Worm (Caenorhabditis elegans) whole organism, L2 larva: Measurements from ENCODE around the gene nmr-2.
A peak's percentile ranks its signal among the peaks of the same experiment; 100 is the strongest.

Source experiments
- C34F6.9 ChIP-seq: fragments of 150-350 bp; optimal IDR thresholded peaks from 2 replicates; lab custom pipeline; 2014; ENCODE audit warnings: missing biosample characterization, missing genetic modification characterization
- F13H6.1 ChIP-seq: sonication (generic microtip); optimal IDR thresholded peaks from 2 replicates; lab custom pipeline; 2016; ENCODE audit warnings: missing genetic modification characterization, missing compliant biosample characterization
- R02D3.7 ChIP-seq: fragments of 150-350 bp; optimal IDR thresholded peaks from 2 replicates; lab custom pipeline; 2014; ENCODE audit warnings: missing biosample characterization, missing genetic modification characterization
- Y55F3AM.14 ChIP-seq: fragments of 200-800 bp; sonication (Bioruptor generic); optimal IDR thresholded peaks from 2 replicates; lab custom pipeline; 2018; ENCODE audit warnings: mild to moderate bottlenecking, missing genetic modification characterization, missing compliant biosample characterization
- alr-1 ChIP-seq: fragments of 150-350 bp; optimal IDR thresholded peaks from 2 replicates; lab custom pipeline; 2014; ENCODE audit warnings: missing biosample characterization, missing genetic modification characterization
- ceh-82 ChIP-seq: fragments of 150-350 bp; optimal IDR thresholded peaks from 2 replicates; lab custom pipeline; 2014; ENCODE audit warnings: missing biosample characterization, missing genetic modification characterization
- crh-2 ChIP-seq: sonication (generic microtip); optimal IDR thresholded peaks from 2 replicates; lab custom pipeline; 2017; ENCODE audit warnings: missing biosample characterization, missing genetic modification characterization
- dmd-4 ChIP-seq: sonication (generic microtip); optimal IDR thresholded peaks from 2 replicates; lab custom pipeline; 2017; ENCODE audit warnings: missing biosample characterization, missing genetic modification characterization
- egl-27 ChIP-seq: sonication (generic microtip); optimal IDR thresholded peaks from 3 replicates; lab custom pipeline; 2017; ENCODE audit warnings: missing biosample characterization, missing genetic modification reagents, missing genetic modification characterization
- elt-1 ChIP-seq: fragments of 150-350 bp; optimal IDR thresholded peaks from 2 replicates; lab custom pipeline; 2014; ENCODE audit warnings: missing biosample characterization, missing genetic modification characterization
- elt-3 ChIP-seq: sonication (generic microtip); optimal IDR thresholded peaks from 2 replicates; lab custom pipeline; 2017; ENCODE audit warnings: missing biosample characterization, missing genetic modification characterization
- fos-1 ChIP-seq: fragments of 150-350 bp; optimal IDR thresholded peaks from 2 replicates; lab custom pipeline; 2014; ENCODE audit warnings: missing biosample characterization, missing genetic modification characterization
- gmeb-1 ChIP-seq: fragments of 150-350 bp; optimal IDR thresholded peaks from 2 replicates; lab custom pipeline; 2014; ENCODE audit warnings: missing biosample characterization, missing genetic modification characterization
- lin-11 ChIP-seq: fragments of 150-350 bp; sonication (generic microtip); optimal IDR thresholded peaks from 2 replicates; lab custom pipeline; 2014; ENCODE audit warnings: missing biosample characterization, missing genetic modification characterization, inconsistent platforms, mixed read lengths
- lin-13 ChIP-seq: fragments of 150-350 bp; optimal IDR thresholded peaks from 2 replicates; lab custom pipeline; 2014; ENCODE audit warnings: missing biosample characterization, missing genetic modification reagents, missing genetic modification characterization
- lin-39 ChIP-seq: fragments of 150-350 bp; optimal IDR thresholded peaks from 2 replicates; lab custom pipeline; 2014; ENCODE audit warnings: missing biosample characterization, missing genetic modification reagents, missing genetic modification characterization
- lsy-2 ChIP-seq, 2 experiments: fragments of 150-350 bp in 1 of 2; sonication (generic microtip) in 1 of 2; optimal IDR thresholded peaks; 2 replicates each; lab custom pipeline; 2014 to 2017; ENCODE audit warnings: missing biosample characterization in 2 of 2, missing genetic modification characterization in 2 of 2
- mab-5 ChIP-seq: fragments of 150-350 bp; optimal IDR thresholded peaks from 2 replicates; lab custom pipeline; 2014; ENCODE audit warnings: missing biosample characterization, missing genetic modification characterization
- mbf-1 ChIP-seq: sonication (generic microtip); optimal IDR thresholded peaks from 2 replicates; lab custom pipeline; 2017; ENCODE audit warnings: missing biosample characterization, missing genetic modification characterization
- mdl-1 ChIP-seq, 2 experiments: fragments of 150-350 bp in 1 of 2; sonication (generic microtip) in 1 of 2; optimal IDR thresholded peaks; 2 replicates each; lab custom pipeline; 2017; ENCODE audit warnings: missing biosample characterization in 2 of 2, missing genetic modification characterization in 2 of 2
- nhr-10 ChIP-seq: sonication (generic microtip); optimal IDR thresholded peaks from 2 replicates; lab custom pipeline; 2017; ENCODE audit warnings: missing biosample characterization, missing genetic modification characterization
- nhr-11 ChIP-seq: fragments of 150-350 bp; optimal IDR thresholded peaks from 2 replicates; lab custom pipeline; 2014; ENCODE audit warnings: missing biosample characterization, missing genetic modification characterization
- nhr-129 ChIP-seq: fragments of 150-350 bp; optimal IDR thresholded peaks from 2 replicates; lab custom pipeline; 2014; ENCODE audit warnings: missing biosample characterization, missing genetic modification characterization
- nhr-21 ChIP-seq: fragments of 150-350 bp; optimal IDR thresholded peaks from 2 replicates; lab custom pipeline; 2014; ENCODE audit warnings: missing biosample characterization, missing genetic modification characterization
- nhr-237 ChIP-seq: fragments of 150-350 bp; optimal IDR thresholded peaks from 2 replicates; lab custom pipeline; 2014; ENCODE audit warnings: missing biosample characterization, missing genetic modification characterization
- nhr-25 ChIP-seq: fragments of 150-350 bp; sonication (generic microtip); optimal IDR thresholded peaks from 3 replicates; lab custom pipeline; 2014; ENCODE audit warnings: missing biosample characterization, missing genetic modification characterization
- nhr-6 ChIP-seq: fragments of 150-350 bp; optimal IDR thresholded peaks from 2 replicates; lab custom pipeline; 2014; ENCODE audit warnings: missing biosample characterization, missing genetic modification characterization
- nhr-77 ChIP-seq: fragments of 150-350 bp; optimal IDR thresholded peaks from 2 replicates; lab custom pipeline; 2014; ENCODE audit warnings: missing biosample characterization, missing genetic modification characterization
- peb-1 ChIP-seq: fragments of 150-350 bp; optimal IDR thresholded peaks from 2 replicates; lab custom pipeline; 2014; ENCODE audit warnings: missing biosample characterization, missing genetic modification characterization
- sem-4 ChIP-seq: fragments of 150-350 bp; optimal IDR thresholded peaks from 2 replicates; lab custom pipeline; 2014; ENCODE audit warnings: missing biosample characterization, missing genetic modification reagents, missing genetic modification characterization
- skn-1 ChIP-seq: sonication (generic microtip); optimal IDR thresholded peaks from 2 replicates; lab custom pipeline; 2017; ENCODE audit warnings: missing biosample characterization, missing genetic modification characterization
- sma-3 ChIP-seq: sonication (generic microtip); optimal IDR thresholded peaks from 2 replicates; lab custom pipeline; 2016; ENCODE audit warnings: missing genetic modification reagents, missing genetic modification characterization, missing compliant biosample characterization
- unc-55 ChIP-seq: fragments of 150-350 bp; sonication (generic microtip); optimal IDR thresholded peaks from 3 replicates; lab custom pipeline; 2014; ENCODE audit warnings: missing biosample characterization, missing genetic modification reagents, missing genetic modification characterization
- unc-62 ChIP-seq: fragments of 150-350 bp; optimal IDR thresholded peaks from 2 replicates; lab custom pipeline; 2014; ENCODE audit warnings: missing biosample characterization, missing genetic modification reagents, missing genetic modification characterization
- ztf-1 ChIP-seq: fragments of 200-800 bp; sonication (Bioruptor generic); conservative IDR thresholded peaks from 2 replicates; pipeline ENCODE4 v1.3.6; 2022; ENCODE audit warnings: missing genetic modification characterization, missing compliant biosample characterization
- ztf-11 ChIP-seq: sonication (generic microtip); optimal IDR thresholded peaks from 2 replicates; lab custom pipeline; 2017; ENCODE audit warnings: missing biosample characterization, missing genetic modification characterization
- ztf-4 ChIP-seq: fragments of 150-350 bp; optimal IDR thresholded peaks from 2 replicates; lab custom pipeline; 2014; ENCODE audit warnings: missing biosample characterization, missing genetic modification characterization

The nmr-2 gene

DNA sequence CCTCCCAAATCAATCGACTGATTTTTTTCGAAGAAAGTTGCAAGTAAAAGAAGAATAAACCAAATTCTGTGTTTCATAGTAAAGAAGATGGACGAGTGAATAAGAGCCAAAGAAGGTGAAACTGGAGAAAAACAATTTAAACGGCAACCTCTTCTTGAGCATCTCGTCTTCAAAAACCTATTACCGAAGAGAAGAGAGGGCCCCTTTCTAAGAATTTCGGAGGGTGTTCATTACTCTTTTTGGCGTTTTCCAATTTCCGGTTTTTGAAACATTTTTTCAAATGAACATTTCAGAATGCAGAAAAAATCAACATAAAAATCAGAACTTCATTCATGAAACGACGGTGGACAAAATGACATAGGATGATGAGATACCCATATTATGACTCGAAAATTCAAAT lies at the start of gene nmr-2:
nmr-2 (minus strand) TSS at position 101 of the 400 bp plus-strand sequence.
- TF ChIP-seq lin-11 (tag; lab: Kevin White, UChicago) (no peak), nhr-10 (tag; lab: Kevin White, UChicago) (no peak), mbf-1 (tag; lab: Kevin White, UChicago) (no peak), nhr-6 (tag; lab: Kevin White, UChicago) (no peak), Y55F3AM.14 (GFP tag; lab: Kevin White, UChicago) (no peak), ceh-82 (tag; lab: Kevin White, UChicago) (no peak)
- TF ChIP-seq, all 48 proteins: peak for 0

DNA sequence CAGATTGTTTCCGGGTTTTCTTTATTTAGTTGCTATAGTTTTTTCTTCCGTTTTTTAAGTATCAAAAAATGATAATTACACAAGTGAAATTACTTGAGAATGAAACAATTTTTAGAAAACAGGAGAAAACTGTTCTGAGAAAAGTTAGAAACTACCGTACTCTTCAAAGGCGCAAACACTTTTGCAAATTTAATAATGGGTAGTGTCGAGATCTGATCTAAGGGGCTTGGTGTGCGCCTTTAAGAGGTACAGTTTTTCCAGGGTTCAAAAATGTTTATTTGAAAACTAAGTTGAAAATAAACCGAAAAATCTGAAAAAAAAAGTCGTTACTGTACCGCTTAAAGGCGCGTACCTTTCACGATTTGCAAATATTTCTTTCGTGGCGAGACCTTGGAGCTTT lies 49.1 kb upstream of the nmr-2 start:
- no peak for TF ChIP-seq lsy-2 (tag; optimal IDR thresholded peaks at IDR 0.05; lab: Kevin White, UChicago)
- TF ChIP-seq elt-1 (tag; lab: Kevin White, UChicago) = no peak
- no peak for TF ChIP-seq mbf-1 (tag; lab: Kevin White, UChicago)
- TF ChIP-seq peb-1 = no peak
- no peak for TF ChIP-seq nhr-237
- TF ChIP-seq lin-13 (GFP tag; lab: Kevin White, UChicago) = no peak
- no peak for TF ChIP-seq F13H6.1
- no peak for TF ChIP-seq unc-55 (GFP tag; lab: Kevin White, UChicago)
- TF ChIP-seq alr-1 (tag; lab: Kevin White, UChicago) = no peak
- no peak for TF ChIP-seq crh-2 (tag; lab: Kevin White, UChicago)
- TF ChIP-seq sma-3 (GFP tag; lab: Kevin White, UChicago) = no peak
- no peak for TF ChIP-seq fos-1 (tag; lab: Kevin White, UChicago)

DNA sequence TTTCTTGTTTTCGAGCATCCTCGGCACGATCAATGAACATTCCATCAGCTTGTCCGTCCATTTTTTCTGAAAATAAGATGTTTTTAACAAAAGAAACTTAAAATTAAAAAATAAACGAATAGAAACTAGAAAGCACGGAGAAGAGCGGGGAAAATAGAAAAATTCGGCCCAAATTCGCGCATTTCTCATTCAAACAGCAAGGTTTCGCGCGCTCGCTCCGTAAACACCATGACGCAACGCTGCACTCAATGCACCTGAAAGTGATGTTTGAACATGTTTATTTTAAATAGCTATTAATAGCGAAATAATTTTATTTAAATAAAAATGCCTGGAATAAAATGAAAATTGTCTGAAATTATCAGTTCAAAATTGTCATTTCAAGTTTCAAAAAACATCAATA lies 48.1 kb upstream of the nmr-2 start, which contains the start of the genes mcm-3 and C25D7.15:
mcm-3 (minus strand) TSS at position 66 of the 400 bp plus-strand sequence.
C25D7.15 (plus strand) TSS at position 275 of the 400 bp plus-strand sequence.
- TF ChIP-seq lsy-2 (tag; optimal IDR thresholded peaks at IDR 0.05; lab: Kevin White, UChicago) (no peak), sem-4 (tag; lab: Kevin White, UChicago) (no peak), gmeb-1 (tag; lab: Kevin White, UChicago) (peak; percentile 75), skn-1 (tag; lab: Kevin White, UChicago) (no peak), nhr-129 (tag; lab: Kevin White, UChicago) (peak; percentile 36), mdl-1 (tag; optimal IDR thresholded peaks at IDR 0.05; lab: Kevin White, UChicago) (no peak), lin-13 (GFP tag; lab: Kevin White, UChicago) (no peak), C34F6.9 (tag; lab: Kevin White, UChicago) (peak; percentile 39), dmd-4 (no peak), nhr-11 (tag; lab: Kevin White, UChicago) (no peak), alr-1 (tag; lab: Kevin White, UChicago) (no peak), elt-3 (tag; lab: Kevin White, UChicago) (no peak), unc-62 (GFP tag; lab: Kevin White, UChicago) (no peak), unc-55 (GFP tag; lab: Kevin White, UChicago) (no peak)

DNA sequence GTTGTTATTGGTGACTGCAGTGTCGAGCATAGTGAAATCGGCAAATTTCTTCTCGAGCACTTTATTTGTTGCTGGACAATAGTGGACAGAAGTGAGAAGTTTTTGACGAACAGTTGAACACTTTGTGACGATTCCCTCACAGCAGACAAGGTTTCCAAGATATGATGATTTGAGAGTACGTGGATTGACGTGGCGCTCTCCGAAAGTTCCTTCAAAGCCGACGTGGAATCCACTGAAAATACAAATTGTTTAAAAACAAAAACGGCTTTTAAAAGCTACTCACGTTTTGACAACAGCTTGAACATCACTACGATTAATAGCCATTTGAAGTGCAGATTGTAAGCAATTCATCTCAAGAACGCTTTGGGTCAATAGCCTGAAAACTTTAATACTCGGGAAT lies 47.5 kb upstream of the nmr-2 start:
- TF ChIP-seq ztf-11 (no peak), skn-1 (tag; lab: Kevin White, UChicago) (no peak), F13H6.1 (no peak), ceh-82 (tag; lab: Kevin White, UChicago) (no peak), ztf-1 (GFP tag; lab: Robert Waterston, UW) (no peak), Y55F3AM.14 (GFP tag; lab: Kevin White, UChicago) (no peak)

DNA sequence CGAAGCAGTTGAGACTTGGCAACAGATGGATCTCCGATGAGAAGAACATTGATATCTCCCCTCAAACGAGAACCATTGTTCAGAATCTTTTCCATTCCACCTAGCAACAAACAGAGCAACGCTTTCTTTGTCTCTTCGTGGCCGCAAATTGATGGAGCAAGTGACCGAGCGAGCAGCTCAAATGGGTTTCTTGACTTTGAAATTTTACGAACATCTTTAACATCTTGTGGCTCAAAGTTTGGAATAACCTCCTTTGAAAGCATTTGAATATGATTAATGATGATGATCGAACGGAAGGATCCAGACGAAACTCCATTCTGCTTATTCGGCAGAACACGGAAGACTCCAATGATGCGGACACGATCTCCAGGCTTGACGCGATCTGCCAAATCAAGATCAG lies 47.0 kb upstream of the nmr-2 start:
- no peak for TF ChIP-seq lin-13 (GFP tag; lab: Kevin White, UChicago)
- TF ChIP-seq ztf-4 (tag; lab: Kevin White, UChicago) = no peak
- no peak for TF ChIP-seq dmd-4
- TF ChIP-seq sem-4 (tag; lab: Kevin White, UChicago) = no peak
- TF ChIP-seq nhr-237 = no peak
- no peak for TF ChIP-seq nhr-21 (tag; lab: Kevin White, UChicago)
- no peak for TF ChIP-seq ceh-82 (tag; lab: Kevin White, UChicago)
- no peak for TF ChIP-seq mbf-1 (tag; lab: Kevin White, UChicago)
- no peak for TF ChIP-seq lin-39 (tag; lab: Kevin White, UChicago)
- no peak for TF ChIP-seq R02D3.7 (tag; lab: Kevin White, UChicago)
- TF ChIP-seq gmeb-1 (tag; lab: Kevin White, UChicago) = no peak
- no peak for TF ChIP-seq nhr-77 (tag; lab: Kevin White, UChicago)
- no peak for TF ChIP-seq mdl-1 (tag; optimal IDR thresholded peaks at IDR 0.05; lab: Kevin White, UChicago)
- no peak for TF ChIP-seq mab-5 (tag; lab: Kevin White, UChicago)
- TF ChIP-seq nhr-25 (tag; lab: Kevin White, UChicago) = no peak
- no peak for TF ChIP-seq unc-62 (GFP tag; lab: Kevin White, UChicago)
- TF ChIP-seq fos-1 (tag; lab: Kevin White, UChicago) = no peak
- TF ChIP-seq egl-27 (tag; lab: Kevin White, UChicago) = no peak
